Fruit fly (Drosophila melanogaster): ENCODE measurements around the gene primo-1.

The primo-1 gene

dm6 chr3R:13686371-13687211 is 25.0 kb downstream of the primo-1 start, which contains the start of gene omd (continued):
- peak; percentile 16 for TF ChIP-seq CG8281 (tag; optimal IDR thresholded peaks at IDR 0.05)
- peak; percentile 56 for TF ChIP-seq slbo (GFP tag; IDR thresholded peaks at IDR 0.05)
- peak; percentile 38 for TF ChIP-seq slou (GFP tag; optimal IDR thresholded peaks at IDR 0.05)
- TF ChIP-seq fd3F (GFP tag; optimal IDR thresholded peaks at IDR 0.05), result no peak
- peak; percentile 95 for TF ChIP-seq BtbVII (GFP tag; optimal IDR thresholded peaks at IDR 0.05)
- TF ChIP-seq tgo (GFP tag; IDR thresholded peaks at IDR 0.05), result peak; percentile 43; the same call in 2 of the 3 replicates
- no peak for TF ChIP-seq CG31388 (GFP tag; optimal IDR thresholded peaks at IDR 0.05)
- TF ChIP-seq Camta (GFP tag; optimal IDR thresholded peaks at IDR 0.05), result peak; percentile 68
- peak; percentile 52 for TF ChIP-seq CG1792 (GFP tag; optimal IDR thresholded peaks at IDR 0.05)
- TF ChIP-seq CG3407 (GFP tag; optimal IDR thresholded peaks at IDR 0.05), result peak; percentile 81
- peak; percentile 53 for TF ChIP-seq wdn (GFP tag; IDR thresholded peaks at IDR 0.05)
- TF ChIP-seq Atf3 (GFP tag; optimal IDR thresholded peaks at IDR 0.05), result peak; percentile 1
- peak; percentile 48 for TF ChIP-seq CG30431 (GFP tag; optimal IDR thresholded peaks at IDR 0.05)
- TF ChIP-seq repo (GFP tag; optimal IDR thresholded peaks at IDR 0.05), result peak; percentile 25
- TF ChIP-seq Taf1 (GFP tag; IDR thresholded peaks at IDR 0.05), result peak; percentile 54
- peak; percentile 73 for TF ChIP-seq sob (GFP tag; IDR thresholded peaks at IDR 0.05)
- peak; percentile 52 for TF ChIP-seq Dek (tag; optimal IDR thresholded peaks at IDR 0.05)
- no peak for TF ChIP-seq bowl (GFP tag; IDR thresholded peaks at IDR 0.05)
- TF ChIP-seq CG6272 (GFP tag; IDR thresholded peaks at IDR 0.05), result no peak
- no peak for TF ChIP-seq CG8765 (GFP tag; IDR thresholded peaks at IDR 0.05)
- TF ChIP-seq chif (GFP tag; optimal IDR thresholded peaks at IDR 0.05), result peak; percentile 38 to 40
- TF ChIP-seq ash1 (GFP tag; optimal IDR thresholded peaks at IDR 0.05), result peak; percentile 64
- TF ChIP-seq CG7357 (GFP tag; IDR thresholded peaks at IDR 0.05), result no peak
- TF ChIP-seq ci (GFP tag; IDR thresholded peaks at IDR 0.05), result peak; percentile 78; the same call in 2 of the 3 replicates
- TF ChIP-seq CG34422 (GFP tag; IDR thresholded peaks at IDR 0.05), result peak; percentile 48; the same call in 1 of the 3 replicates
- TF ChIP-seq Mad (GFP tag; optimal IDR thresholded peaks at IDR 0.05), result peak; percentile 56
- peak; percentile 72 for TF ChIP-seq Kr (GFP tag; optimal IDR thresholded peaks at IDR 0.05)
- TF ChIP-seq CG4854 (GFP tag; optimal IDR thresholded peaks at IDR 0.05), result peak; percentile 38
- no peak for TF ChIP-seq nerfin-2 (GFP tag; IDR thresholded peaks at IDR 0.05; ENCODE audit: partially characterized antibody)
- TF ChIP-seq cato (GFP tag; optimal IDR thresholded peaks at IDR 0.05; ENCODE audit: borderline replicate concordance), result peak; percentile 33
- TF ChIP-seq Awh (GFP tag; IDR thresholded peaks at IDR 0.05), result peak; percentile 61; the same call in 1 of the 2 replicates
- TF ChIP-seq salm (tag; optimal IDR thresholded peaks at IDR 0.05), result peak; percentile 48
- TF ChIP-seq Scr (GFP tag; IDR thresholded peaks at IDR 0.05; ENCODE audit: partially characterized antibody), result no peak
- peak; percentile 82 for TF ChIP-seq mirr (GFP tag; optimal IDR thresholded peaks at IDR 0.05)
- TF ChIP-seq CG6813 (GFP tag; optimal IDR thresholded peaks at IDR 0.05), result peak; percentile 85
- no peak for TF ChIP-seq NfI (GFP tag; optimal IDR thresholded peaks at IDR 0.05)
- peak; percentile 64 for TF ChIP-seq CG6765 (GFP tag; optimal IDR thresholded peaks at IDR 0.05)
- peak; percentile 39 for TF ChIP-seq shn (GFP tag; optimal IDR thresholded peaks at IDR 0.05)
- TF ChIP-seq Optix (GFP tag; IDR thresholded peaks at IDR 0.05), result peak; percentile 76
- peak; percentile 74 for TF ChIP-seq ac (GFP tag; optimal IDR thresholded peaks at IDR 0.05)
- TF ChIP-seq CG2116 (GFP tag; optimal IDR thresholded peaks at IDR 0.05), result peak; percentile 40
- peak; percentile 87 for TF ChIP-seq lab (GFP tag; optimal IDR thresholded peaks at IDR 0.05)
- no peak for TF ChIP-seq CkIIα-i1 (GFP tag; IDR thresholded peaks at IDR 0.05)
- TF ChIP-seq CG15479 (GFP tag; optimal IDR thresholded peaks at IDR 0.05), result peak; percentile 15
- no peak for TF ChIP-seq mam (GFP tag; optimal IDR thresholded peaks at IDR 0.05)
- no peak for TF ChIP-seq CG9437 (GFP tag; optimal IDR thresholded peaks at IDR 0.05)
- peak; percentile 45; the same call in 1 of the 2 replicates for TF ChIP-seq Ptx1 (GFP tag; IDR thresholded peaks at IDR 0.05)
- no peak for TF ChIP-seq mld (GFP tag; IDR thresholded peaks at IDR 0.05; ENCODE audit: partially characterized antibody)
- TF ChIP-seq crp (GFP tag; optimal IDR thresholded peaks at IDR 0.05), result peak in 1 of 2 experiments; percentile 7
